Fruit fly (Drosophila melanogaster): ENCODE measurements around the gene kirre.
A peak's percentile ranks its signal among the peaks of the same experiment; 100 is the strongest.

Gene kirre

dm6 chrX:3162405-3163256 is 422.4 kb downstream of the kirre start (continued):
- peak; percentile 1 for TF ChIP-seq Rel (GFP tag; optimal IDR thresholded peaks at IDR 0.05)
- TF ChIP-seq Rel (tag; optimal IDR thresholded peaks at IDR 0.05) = peak; percentile 63
- peak; percentile 84 for TF ChIP-seq CG9705 (GFP tag; optimal IDR thresholded peaks at IDR 0.05)
- TF ChIP-seq sv (GFP tag; optimal IDR thresholded peaks at IDR 0.05) = peak; percentile 96
- peak; percentile 94 for TF ChIP-seq h (GFP tag; optimal IDR thresholded peaks at IDR 0.05)
- TF ChIP-seq Hr83 (GFP tag; optimal IDR thresholded peaks at IDR 0.05; ENCODE audit: poor library complexity, severe bottlenecking) = no peak

DNA sequence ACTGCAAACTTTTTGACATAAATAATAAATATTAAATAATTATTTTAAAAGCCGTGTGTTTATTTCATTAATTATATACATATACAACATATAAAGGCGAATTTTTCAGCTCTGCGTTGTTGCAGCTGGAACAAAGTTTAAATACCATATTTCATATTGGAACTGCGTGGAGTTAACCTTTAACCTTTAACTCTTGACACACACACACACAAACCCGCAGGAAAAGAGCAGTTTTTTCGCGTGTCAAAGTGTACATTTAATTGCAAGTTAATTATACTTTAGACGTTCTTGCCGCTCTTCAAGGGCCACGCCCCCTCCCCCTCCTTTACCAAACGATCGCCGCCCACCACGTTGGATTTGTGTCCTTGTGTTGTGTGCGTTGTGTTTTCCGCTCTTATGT is 432.0 kb downstream of the kirre start:
- TF ChIP-seq Jra (GFP tag; optimal IDR thresholded peaks at IDR 0.05) = no peak
- TF ChIP-seq brk (GFP tag; optimal IDR thresholded peaks at IDR 0.05) = no peak
- TF ChIP-seq CG9705 (GFP tag; optimal IDR thresholded peaks at IDR 0.05) = no peak
- TF ChIP-seq HLH106 (tag; optimal IDR thresholded peaks at IDR 0.05) = no peak
- TF ChIP-seq sage (GFP tag; optimal IDR thresholded peaks at IDR 0.05) = no peak
- no peak for TF ChIP-seq h (GFP tag; optimal IDR thresholded peaks at IDR 0.05)
- TF ChIP-seq Hnf4 (GFP tag; optimal IDR thresholded peaks at IDR 0.05) = no peak
- no peak for TF ChIP-seq Dif (GFP tag; optimal IDR thresholded peaks at IDR 0.05; ENCODE audit: partially characterized antibody)
- no peak for TF ChIP-seq CrebA (GFP tag; optimal IDR thresholded peaks at IDR 0.05; ENCODE audit: borderline replicate concordance)
- no peak for TF ChIP-seq tai (GFP tag; optimal IDR thresholded peaks at IDR 0.05)
- no peak for TF ChIP-seq foxo (GFP tag; optimal IDR thresholded peaks at IDR 0.05)
- TF ChIP-seq Abd-B (GFP tag; optimal IDR thresholded peaks at IDR 0.05) = no peak
- TF ChIP-seq Hr78 (GFP tag; optimal IDR thresholded peaks at IDR 0.05) = no peak
- TF ChIP-seq Mio (GFP tag; optimal IDR thresholded peaks at IDR 0.05) = no peak
- TF ChIP-seq Dfd (GFP tag; optimal IDR thresholded peaks at IDR 0.05) = no peak
- TF ChIP-seq ey (GFP tag; optimal IDR thresholded peaks at IDR 0.05) = no peak
- TF ChIP-seq fru (GFP tag; optimal IDR thresholded peaks at IDR 0.05) = no peak

dm6 chrX:3173072-3173471 is 432.9 kb downstream of the kirre start, which contains the start of gene CG18508:
Gene CG18508, minus strand, starts transcription at chrX:3173140.
- peak; percentile 15 for TF ChIP-seq Myc (optimal IDR thresholded peaks at IDR 0.05)
- peak in 1 of 2 experiments; percentile 22 for TF ChIP-seq foxo (GFP tag; optimal IDR thresholded peaks at IDR 0.05)
- TF ChIP-seq jim (GFP tag; optimal IDR thresholded peaks at IDR 0.05) = no peak
- no peak for TF ChIP-seq sv (GFP tag; optimal IDR thresholded peaks at IDR 0.05)
- TF ChIP-seq woc (GFP tag; optimal IDR thresholded peaks at IDR 0.05) = peak; percentile 35

- TF ChIP-seq Abd-B (GFP tag; optimal IDR thresholded peaks at IDR 0.05) = no peak
- no peak for TF ChIP-seq sage (GFP tag; optimal IDR thresholded peaks at IDR 0.05)
- TF ChIP-seq fru (GFP tag; optimal IDR thresholded peaks at IDR 0.05) = no peak
- TF ChIP-seq dl (GFP tag; optimal IDR thresholded peaks at IDR 0.05; ENCODE audit: insufficient read depth in 1 of 2, partially characterized antibody in 2 of 2) = no peak
- no peak for TF ChIP-seq Hr78 (GFP tag; optimal IDR thresholded peaks at IDR 0.05)
- no peak for TF ChIP-seq dmrt93B (GFP tag; optimal IDR thresholded peaks at IDR 0.05)
- TF ChIP-seq GATAd (GFP tag; optimal IDR thresholded peaks at IDR 0.05) = no peak
- TF ChIP-seq Rel (GFP tag; optimal IDR thresholded peaks at IDR 0.05) = no peak
- no peak for TF ChIP-seq Rel (tag; optimal IDR thresholded peaks at IDR 0.05)
- no peak for TF ChIP-seq Jra (GFP tag; optimal IDR thresholded peaks at IDR 0.05)
- no peak for TF ChIP-seq Hnf4 (GFP tag; optimal IDR thresholded peaks at IDR 0.05)
- TF ChIP-seq CG9705 (GFP tag; optimal IDR thresholded peaks at IDR 0.05) = no peak
Measured at dm6 chrX:3174374-3174773, 434.2 kb downstream of the kirre start, which contains the start of gene Fcp3C. Gene Fcp3C, minus strand, starts transcription at chrX:3174474.

DNA sequence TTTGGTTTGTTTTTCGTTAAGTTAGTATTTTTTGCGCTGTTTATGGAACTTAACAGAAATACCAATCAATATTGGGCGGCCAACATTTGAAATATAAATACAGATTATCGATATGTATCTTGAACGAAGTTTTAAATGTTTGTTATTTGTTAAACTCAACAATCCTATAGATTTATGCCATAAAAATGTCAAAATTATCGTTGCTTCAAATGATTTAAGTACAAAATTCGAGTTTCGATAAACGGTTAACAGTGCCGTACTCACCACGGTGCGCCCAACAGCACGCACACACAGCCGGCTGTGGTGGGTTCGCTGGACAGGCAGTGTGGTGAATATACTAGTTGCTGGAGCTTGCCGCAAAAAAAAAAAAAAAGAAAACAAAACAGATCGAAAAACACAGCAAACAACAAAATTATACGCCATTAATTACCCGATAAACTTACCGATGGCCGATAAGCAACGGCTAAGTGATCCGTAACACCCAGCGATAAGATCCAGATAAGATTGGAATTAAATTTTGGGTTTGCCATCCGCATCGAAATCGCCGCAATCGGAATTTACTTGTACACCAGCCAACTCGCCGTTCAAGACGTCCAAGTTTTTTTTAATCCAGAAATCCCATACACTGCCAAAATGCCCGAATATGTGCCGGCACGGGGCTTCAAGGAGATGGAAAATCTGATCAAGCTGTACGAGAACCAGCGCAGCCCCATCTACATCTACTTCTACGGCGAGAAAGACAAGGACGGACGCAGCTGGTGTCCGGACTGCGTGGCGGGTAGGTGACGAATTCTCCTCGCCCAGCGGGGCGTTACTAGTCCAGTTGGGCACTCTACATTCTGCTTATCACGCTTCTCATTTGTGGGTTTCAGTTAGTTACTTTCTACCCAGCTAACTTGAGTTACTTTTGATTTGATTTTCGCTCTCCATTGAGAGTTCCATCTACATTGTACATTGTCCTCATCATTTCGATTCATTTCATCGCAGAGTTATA is 435.0 kb downstream of the kirre start, which contains the start of gene CG3939:
Gene CG3939 (plus strand): TSS at position 138 of the 994 bp plus-strand sequence.
- no peak for TF ChIP-seq ey (GFP tag; optimal IDR thresholded peaks at IDR 0.05)
- TF ChIP-seq sage (GFP tag; optimal IDR thresholded peaks at IDR 0.05) = no peak
- no peak for TF ChIP-seq CG32264 (GFP tag; optimal IDR thresholded peaks at IDR 0.05)
- TF ChIP-seq GATAd (GFP tag; optimal IDR thresholded peaks at IDR 0.05) = no peak
- TF ChIP-seq dmrt93B (GFP tag; optimal IDR thresholded peaks at IDR 0.05) = no peak
- TF ChIP-seq Dif (GFP tag; optimal IDR thresholded peaks at IDR 0.05; ENCODE audit: partially characterized antibody) = no peak
- no peak for TF ChIP-seq dl (GFP tag; optimal IDR thresholded peaks at IDR 0.05; ENCODE audit: insufficient read depth in 1 of 2, partially characterized antibody in 2 of 2)
- TF ChIP-seq Sp1 (GFP tag; optimal IDR thresholded peaks at IDR 0.05) = peak; percentile 12
- no peak for TF ChIP-seq sv (GFP tag; optimal IDR thresholded peaks at IDR 0.05)
- TF ChIP-seq Myc (optimal IDR thresholded peaks at IDR 0.05) = peak; percentile 52
- TF ChIP-seq Dfd (GFP tag; optimal IDR thresholded peaks at IDR 0.05) = no peak
- TF ChIP-seq Abd-B (GFP tag; optimal IDR thresholded peaks at IDR 0.05) = no peak
- no peak for TF ChIP-seq psq (GFP tag; optimal IDR thresholded peaks at IDR 0.05)
- no peak for TF ChIP-seq lola (GFP tag; optimal IDR thresholded peaks at IDR 0.05)

Data from whole organism, wandering third instar larva.